Fruit fly (Drosophila melanogaster): ENCODE results near the gene fzy.
A peak's percentile ranks its signal among the peaks of the same experiment; 100 is the strongest.

The fzy gene

DNA sequence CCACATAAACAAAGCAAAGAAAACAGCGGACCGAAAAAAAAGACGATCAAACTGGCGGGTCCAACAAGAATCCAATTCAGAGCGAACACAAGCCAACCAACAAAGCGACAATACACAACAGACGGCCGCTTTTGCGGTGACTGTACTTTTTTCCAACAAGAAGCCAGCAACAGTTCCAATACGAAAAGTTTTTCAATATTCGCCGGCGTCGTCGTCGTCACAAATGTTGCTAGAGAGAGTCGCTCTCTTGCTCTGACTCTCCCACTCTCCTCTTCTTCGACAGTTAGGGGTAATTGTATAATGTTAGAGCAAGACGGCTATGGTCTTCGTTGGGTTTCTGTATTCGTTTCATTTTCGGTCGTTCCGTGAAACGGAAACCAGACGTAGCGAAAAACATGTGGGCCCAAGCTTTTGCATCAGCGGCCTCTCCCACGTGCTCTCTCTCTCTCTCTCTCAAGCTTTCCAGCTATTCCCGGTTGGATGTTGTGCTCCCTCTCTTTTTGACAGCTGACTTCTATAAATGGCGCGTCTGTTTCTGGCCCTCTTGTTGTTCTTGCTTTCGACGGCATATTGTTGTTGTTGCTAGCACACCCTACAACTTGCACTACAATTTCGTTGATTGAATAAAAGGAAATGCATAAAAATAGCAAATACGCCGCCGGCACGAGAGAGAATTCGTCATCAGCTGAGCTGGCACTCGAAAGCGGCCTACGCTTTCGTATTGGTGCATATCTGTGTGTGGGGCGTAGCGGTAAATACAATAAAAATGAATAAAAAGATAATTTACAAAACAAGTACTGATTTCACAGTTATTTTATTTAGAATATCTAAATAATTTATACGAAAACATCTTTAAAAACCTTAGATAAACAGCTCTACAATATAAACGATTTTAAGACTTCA lies 41.3 kb upstream of the fzy start (continued):
- TF ChIP-seq CG34406 (GFP tag; optimal IDR thresholded peaks at IDR 0.05) (peak; percentile 74), CG4318 (GFP tag; optimal IDR thresholded peaks at IDR 0.05) (no peak), spab (GFP tag; optimal IDR thresholded peaks at IDR 0.05) (peak; percentile 61), Eip75B (GFP tag; optimal IDR thresholded peaks at IDR 0.05) (peak; percentile 70), esn (GFP tag; optimal IDR thresholded peaks at IDR 0.05) (peak; percentile 78), fkh (GFP tag; optimal IDR thresholded peaks at IDR 0.05) (peak; percentile 91), CG8632 (GFP tag; optimal IDR thresholded peaks at IDR 0.05) (peak; percentile 38), CG32006 (GFP tag; optimal IDR thresholded peaks at IDR 0.05) (peak; percentile 2), net (GFP tag; optimal IDR thresholded peaks at IDR 0.05) (peak; percentile 52), Hr38 (GFP tag; optimal IDR thresholded peaks at IDR 0.05) (no peak), Smox (GFP tag; optimal IDR thresholded peaks at IDR 0.05) (peak; percentile 57), salr (GFP tag; optimal IDR thresholded peaks at IDR 0.05) (peak in 1 of 2 experiments; percentile 39), CG10669 (GFP tag; optimal IDR thresholded peaks at IDR 0.05) (peak; percentile 11), topi (GFP tag; optimal IDR thresholded peaks at IDR 0.05) (peak; percentile 73), achi (GFP tag; optimal IDR thresholded peaks at IDR 0.05) (peak; percentile 65), vri (GFP tag; optimal IDR thresholded peaks at IDR 0.05) (peak; percentile 97), Hr4 (GFP tag; optimal IDR thresholded peaks at IDR 0.05) (peak; percentile 6), CG1621 (tag; optimal IDR thresholded peaks at IDR 0.05) (peak; percentile 70), CG6163 (GFP tag; IDR thresholded peaks at IDR 0.05) (no peak), CG16779 (tag; optimal IDR thresholded peaks at IDR 0.05) (peak; percentile 79), CG6854 (GFP tag; optimal IDR thresholded peaks at IDR 0.05) (peak; percentile 96), Hr39 (GFP tag; optimal IDR thresholded peaks at IDR 0.05) (no peak), Ets96B (tag; optimal IDR thresholded peaks at IDR 0.05) (peak; percentile 53), dsx (GFP tag; optimal IDR thresholded peaks at IDR 0.05; ENCODE audit: poor library complexity, severe bottlenecking) (peak; percentile 61), lz (GFP tag; optimal IDR thresholded peaks at IDR 0.05) (peak; percentile 51), CG15336 (GFP tag; IDR thresholded peaks at IDR 0.05) (no peak), Sox14 (GFP tag; optimal IDR thresholded peaks at IDR 0.05) (no peak), ss (GFP tag; optimal IDR thresholded peaks at IDR 0.05) (peak; percentile 78 to 83), CG7368 (GFP tag; optimal IDR thresholded peaks at IDR 0.05) (peak; percentile 84), CG6276 (GFP tag; optimal IDR thresholded peaks at IDR 0.05) (peak; percentile 70), fd59A (GFP tag; optimal IDR thresholded peaks at IDR 0.05) (peak; percentile 6), Gug (GFP tag; IDR thresholded peaks at IDR 0.05) (no peak), eg (GFP tag; IDR thresholded peaks at IDR 0.05) (no peak), acj6 (GFP tag; optimal IDR thresholded peaks at IDR 0.05) (peak; percentile 34), svp (GFP tag) (no peak), CG8319 (GFP tag; optimal IDR thresholded peaks at IDR 0.05) (peak; percentile 64), CG11762 (GFP tag; optimal IDR thresholded peaks at IDR 0.05; ENCODE audit: insufficient read depth) (peak; percentile 26)

DNA sequence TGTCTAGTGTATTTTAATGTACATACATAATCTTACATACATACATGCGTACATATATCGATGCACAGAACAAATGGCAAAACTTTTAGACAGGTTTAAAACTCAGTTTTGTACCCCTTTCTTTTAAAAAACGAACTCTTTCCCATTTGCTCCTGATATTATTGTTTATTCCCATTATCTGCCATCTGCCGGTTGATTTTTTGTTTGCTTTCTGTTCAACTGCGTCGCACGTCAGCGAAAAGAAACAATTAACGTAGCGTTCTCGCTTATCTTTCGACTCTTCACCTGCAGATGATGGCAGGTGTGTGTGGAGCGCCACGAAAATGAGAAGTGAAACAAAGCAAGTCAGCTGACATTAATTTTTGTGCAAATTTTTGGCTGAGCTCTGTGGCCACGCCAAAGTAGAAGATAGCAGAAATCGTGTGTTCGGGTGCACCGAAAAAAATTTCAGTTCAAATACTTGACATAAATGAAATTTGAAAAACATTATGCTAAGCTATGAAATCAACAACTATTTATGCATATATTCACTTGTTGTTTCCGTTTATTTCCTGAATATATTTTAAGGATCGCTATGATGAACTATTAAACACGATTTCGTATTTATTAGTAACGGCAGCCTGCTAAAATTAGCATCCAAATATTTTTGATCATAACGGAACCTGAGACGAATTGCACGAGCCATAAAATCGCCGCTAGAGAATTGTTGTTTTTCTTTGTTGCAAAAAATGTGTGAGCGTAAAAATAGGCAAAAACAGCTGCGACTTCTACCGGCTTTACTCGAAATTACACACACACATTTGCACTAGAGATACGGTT lies 39.9 kb upstream of the fzy start:
- TF ChIP-seq Eip75B (GFP tag; optimal IDR thresholded peaks at IDR 0.05) (no peak), fd59A (GFP tag; optimal IDR thresholded peaks at IDR 0.05) (no peak), Ets21C (GFP tag; optimal IDR thresholded peaks at IDR 0.05) (no peak), esn (GFP tag; optimal IDR thresholded peaks at IDR 0.05) (peak; percentile 50), ss (GFP tag; optimal IDR thresholded peaks at IDR 0.05) (no peak), Hr38 (GFP tag; optimal IDR thresholded peaks at IDR 0.05) (no peak), salr (GFP tag; optimal IDR thresholded peaks at IDR 0.05) (no peak), CG3032 (tag; optimal IDR thresholded peaks at IDR 0.05) (no peak), Hr4 (GFP tag; optimal IDR thresholded peaks at IDR 0.05) (peak; percentile 44), CG11902 (GFP tag; optimal IDR thresholded peaks at IDR 0.05) (no peak), CG15336 (GFP tag; IDR thresholded peaks at IDR 0.05) (no peak), CG34406 (GFP tag; optimal IDR thresholded peaks at IDR 0.05) (no peak), CG32006 (GFP tag; optimal IDR thresholded peaks at IDR 0.05) (peak; percentile 69), lz (GFP tag; optimal IDR thresholded peaks at IDR 0.05) (peak; percentile 8), net (GFP tag; optimal IDR thresholded peaks at IDR 0.05) (no peak), Lpt (GFP tag; optimal IDR thresholded peaks at IDR 0.05) (no peak), achi (GFP tag; optimal IDR thresholded peaks at IDR 0.05) (peak; percentile 34), CG6854 (GFP tag; optimal IDR thresholded peaks at IDR 0.05) (no peak), eg (GFP tag; IDR thresholded peaks at IDR 0.05) (no peak), CG8632 (GFP tag; optimal IDR thresholded peaks at IDR 0.05) (no peak), CG3919 (GFP tag; optimal IDR thresholded peaks at IDR 0.05) (peak; percentile 8), CG6276 (GFP tag; optimal IDR thresholded peaks at IDR 0.05) (peak; percentile 58), dsx (GFP tag; optimal IDR thresholded peaks at IDR 0.05; ENCODE audit: poor library complexity, severe bottlenecking) (no peak), Eip93F (GFP tag; optimal IDR thresholded peaks at IDR 0.05) (peak; percentile 20), topi (GFP tag; optimal IDR thresholded peaks at IDR 0.05) (peak; percentile 41), CG31627 (GFP tag; optimal IDR thresholded peaks at IDR 0.05) (peak; percentile 41), fkh (GFP tag; optimal IDR thresholded peaks at IDR 0.05) (peak; percentile 50)

Data from whole organism, prepupa.